Worm (Caenorhabditis elegans): ENCODE data around the gene fbxa-210.

- TF ChIP-seq lin-26 (GFP tag; IDR thresholded peaks at IDR 0.05) = no peak
- TF ChIP-seq dpl-1 (GFP tag; optimal IDR thresholded peaks at IDR 0.05) = no peak
Measured at ce11 chrV:18164758-18165157, 39.6 kb downstream of the fbxa-210 start, which contains the start of gene C14A6.5.
